Worm (Caenorhabditis elegans) whole organism, L3 larva: Measurements from ENCODE around the gene bcs-1.

ENCODE experiments used
- R02D3.7 ChIP-seq: fragments of 150-350 bp; optimal IDR thresholded peaks from 2 replicates; lab custom pipeline; 2014; ENCODE audit warnings: missing biosample characterization, missing genetic modification characterization
- egl-27 ChIP-seq: sonication (generic microtip); optimal IDR thresholded peaks from 4 replicates; lab custom pipeline; 2017; ENCODE audit warnings: missing biosample characterization, missing genetic modification reagents, missing genetic modification characterization
- elt-3 ChIP-seq, 3 experiments: fragments of 150-350 bp in 1 of 3; sonication (generic microtip) in 2 of 3; optimal IDR thresholded peaks; 2 replicates in 2 of 3; 4 replicates in 1 of 3; lab custom pipeline; 2014 to 2017; ENCODE audit warnings: missing biosample characterization in 3 of 3, missing genetic modification characterization in 3 of 3
- nhr-28 ChIP-seq: fragments of 150-350 bp; optimal IDR thresholded peaks from 2 replicates; lab custom pipeline; 2014; ENCODE audit warnings: missing biosample characterization, missing genetic modification characterization
- nhr-43 ChIP-seq: sonication (generic microtip); optimal IDR thresholded peaks from 2 replicates; lab custom pipeline; 2016; ENCODE audit warnings: mild to moderate bottlenecking, missing genetic modification characterization, missing compliant biosample characterization; ENCODE audit not compliant: poor library complexity, severe bottlenecking

DNA sequence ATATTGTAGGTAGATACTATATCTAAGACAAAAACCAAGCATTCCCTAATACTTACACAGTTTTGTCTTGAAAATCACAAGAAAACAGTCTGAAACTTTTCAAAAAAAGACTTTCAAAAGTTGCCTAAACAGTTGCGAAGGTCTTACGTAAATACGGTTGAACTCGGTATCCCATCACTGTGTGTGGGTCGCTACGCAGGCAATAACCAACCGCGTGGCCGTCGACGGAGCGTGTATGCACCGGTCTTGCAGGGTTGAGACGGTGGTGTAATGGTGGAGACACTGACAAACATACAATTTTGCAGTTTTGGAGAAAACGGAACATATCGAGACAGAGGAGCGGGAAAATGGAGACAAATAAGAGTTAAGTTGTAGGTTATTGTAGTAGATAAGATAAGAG lies 9.7 kb upstream of the bcs-1 start, which contains the start of gene iff-2:
- TF ChIP-seq nhr-28, result peak; percentile 77
- TF ChIP-seq elt-3 (tag; optimal IDR thresholded peaks at IDR 0.05; lab: Kevin White, UChicago), result peak; percentile 60 to 99 (median 98)
- peak; percentile 94 for TF ChIP-seq R02D3.7
- TF ChIP-seq egl-27 (tag; lab: Kevin White, UChicago), result peak; percentile 97
- peak; percentile 98 for TF ChIP-seq nhr-43 (tag; lab: Kevin White, UChicago)
